Worm (Caenorhabditis elegans) whole organism, L4/young adult: Measurements from ENCODE around the gene F59B2.13.

Experiments used
- W03F9.2 ChIP-seq: fragments of 150-350 bp; optimal IDR thresholded peaks from 2 replicates; lab custom pipeline; 2014; ENCODE audit warnings: missing biosample characterization, missing genetic modification characterization
- dao-5 ChIP-seq: sonication (generic microtip); optimal IDR thresholded peaks from 2 replicates; lab custom pipeline; 2016; ENCODE audit warnings: missing genotype, missing genetic modification characterization, moderate library complexity, missing compliant biosample characterization
- him-1 ChIP-seq: sonication (generic microtip); optimal IDR thresholded peaks from 2 replicates; lab custom pipeline; 2016; ENCODE audit warnings: missing genotype, missing genetic modification reagents, missing genetic modification characterization, missing compliant biosample characterization

DNA sequence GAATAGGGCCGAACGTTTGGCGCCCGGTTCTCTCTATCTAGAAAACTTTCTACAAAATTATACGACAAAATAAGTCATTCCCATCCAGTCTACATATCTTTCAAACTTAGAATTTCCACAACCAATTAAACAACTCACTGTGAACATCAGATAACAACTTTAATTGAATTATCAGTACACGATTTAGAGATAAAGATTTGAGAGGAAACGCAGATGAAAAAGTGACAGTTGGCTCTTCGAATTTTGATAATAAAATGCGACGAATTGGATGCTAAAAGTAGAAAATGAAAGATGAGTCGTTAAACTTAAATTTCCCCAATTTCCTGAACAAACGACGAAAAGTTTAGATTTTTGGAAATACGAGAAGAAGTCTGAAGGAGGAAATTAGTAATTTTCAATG, 8.2 kb upstream of the F59B2.13 start:
- TF ChIP-seq W03F9.2 (tag; lab: Kevin White, UChicago) (no peak), dao-5 (tag; lab: Kevin White, UChicago) (no peak), him-1 (tag; lab: Kevin White, UChicago) (no peak)
